Fruit fly (Drosophila melanogaster) whole organism, embryonic: ENCODE measurements around the gene f-cup.

Source experiments
- Blimp-1 ChIP-seq: fragments of 200-800 bp; sonication (Bioruptor generic); optimal IDR thresholded peaks from 3 replicates; lab custom pipeline; 2018; ENCODE audit warnings: missing biosample characterization, missing genetic modification characterization, mild to moderate bottlenecking, moderate library complexity, missing genetic modification reagents
- CG11085 ChIP-seq: fragments of 200-800 bp; sonication (Bioruptor generic); IDR thresholded peaks from 2 replicates; pipeline ENCODE4 v1.3.6; 2022; ENCODE audit warnings: missing biosample characterization, missing genetic modification characterization
- CG11723 ChIP-seq: fragments of 200-800 bp; sonication (Bioruptor generic); optimal IDR thresholded peaks from 2 replicates; lab custom pipeline; 2017; ENCODE audit warnings: missing biosample characterization, mild to moderate bottlenecking, missing genetic modification characterization
- CG12104 ChIP-seq: fragments of 200-800 bp; sonication (Bioruptor generic); optimal IDR thresholded peaks from 3 replicates; lab custom pipeline; 2016; ENCODE audit warnings: missing biosample characterization, missing genetic modification characterization
- CG12769 ChIP-seq: fragments of 200-800 bp; sonication (Bioruptor generic); optimal IDR thresholded peaks from 2 replicates; lab custom pipeline; 2019; ENCODE audit warnings: missing biosample characterization, mild to moderate bottlenecking, missing genetic modification characterization, moderate library complexity
- CG2199 ChIP-seq: fragments of 200-800 bp; sonication (Bioruptor generic); IDR thresholded peaks from 3 replicates; pipeline ENCODE4 v1.3.6; 2022; ENCODE audit warnings: missing biosample characterization, missing genetic modification characterization
- CG3838 ChIP-seq: fragments of 200-800 bp; sonication (Bioruptor generic); optimal IDR thresholded peaks from 3 replicates; lab custom pipeline; 2016; ENCODE audit warnings: missing biosample characterization, missing genetic modification characterization
- CG43689 ChIP-seq: fragments of 200-800 bp; sonication (Bioruptor generic); IDR thresholded peaks from 2 replicates; pipeline ENCODE4 v1.3.6; 2022; ENCODE audit warnings: missing biosample characterization, missing genetic modification characterization
- CG4820 ChIP-seq: fragments of 200-800 bp; sonication (Bioruptor generic); optimal IDR thresholded peaks from 3 replicates; lab custom pipeline; 2016; ENCODE audit warnings: missing biosample characterization, missing genetic modification characterization
- CG5180 ChIP-seq: fragments of 200-800 bp; sonication (Bioruptor generic); optimal IDR thresholded peaks from 3 replicates; lab custom pipeline; 2017; ENCODE audit warnings: missing biosample characterization, missing genetic modification characterization, mild to moderate bottlenecking, moderate library complexity, missing genetic modification reagents
- CG6689 ChIP-seq: fragments of 200-800 bp; sonication (Bioruptor generic); IDR thresholded peaks from 2 replicates; pipeline ENCODE4 v1.3.6; 2022; ENCODE audit warnings: missing biosample characterization, missing genetic modification characterization
- CkIIα-i1 ChIP-seq: fragments of 200-800 bp; sonication (Bioruptor generic); IDR thresholded peaks from 2 replicates; pipeline ENCODE4 v1.3.6; 2022; ENCODE audit warnings: missing biosample characterization, missing genetic modification characterization
- Dad ChIP-seq: fragments of 200-800 bp; sonication (Bioruptor generic); optimal IDR thresholded peaks from 3 replicates; lab custom pipeline; 2016; ENCODE audit warnings: missing biosample characterization, missing genetic modification characterization
- Ets65A ChIP-seq: fragments of 200-800 bp; sonication (Bioruptor generic); peaks from one replicate; lab custom pipeline; 2016; ENCODE audit warnings: missing biosample characterization, missing genetic modification characterization
- Gug ChIP-seq: fragments of 200-800 bp; sonication (Bioruptor generic); IDR thresholded peaks from 4 replicates; pipeline ENCODE4 v1.3.6; 2022; ENCODE audit warnings: missing biosample characterization, missing genetic modification characterization
- HLH3B ChIP-seq: fragments of 200-800 bp; sonication (Bioruptor generic); IDR thresholded peaks from 2 replicates; pipeline ENCODE4 v1.3.6; 2022; ENCODE audit warnings: missing biosample characterization, missing genetic modification characterization
- Hr78 ChIP-seq, 2 experiments: fragments of 200-800 bp in 1 of 2; fragments of >200 bp in 1 of 2; sonication (Bioruptor generic) in 1 of 2; optimal IDR thresholded peaks; 2 replicates each; lab custom pipeline; 2017 to 2019; ENCODE audit warnings: missing biosample characterization in 2 of 2, missing genetic modification characterization in 2 of 2, mild to moderate bottlenecking in 1 of 2, moderate library complexity in 1 of 2
- Hsf ChIP-seq: fragments of 200-800 bp; sonication (Bioruptor generic); optimal IDR thresholded peaks from 3 replicates; lab custom pipeline; 2016; ENCODE audit warnings: missing biosample characterization, missing genetic modification characterization
- MTF-1 ChIP-seq: fragments of 200-800 bp; sonication (Bioruptor generic); optimal IDR thresholded peaks from 2 replicates; lab custom pipeline; 2018; ENCODE audit warnings: missing biosample characterization, mild to moderate bottlenecking, missing genetic modification characterization, borderline replicate concordance
- Med ChIP-seq: fragments of 200-800 bp; sonication (Bioruptor generic); peaks from one replicate; lab custom pipeline; 2016; ENCODE audit warnings: missing biosample characterization, missing genetic modification characterization, mild to moderate bottlenecking, inconsistent platforms, moderate library complexity
- NFAT ChIP-seq: fragments of 200-800 bp; sonication (Bioruptor generic); IDR thresholded peaks from 2 replicates; pipeline ENCODE4 v1.3.6; 2022; ENCODE audit warnings: missing biosample characterization, missing genetic modification characterization
- NK7.1 ChIP-seq: fragments of 200-800 bp; sonication (Bioruptor generic); optimal IDR thresholded peaks from 3 replicates; lab custom pipeline; 2016; ENCODE audit warnings: missing biosample characterization, missing genetic modification characterization
- Opbp ChIP-seq: fragments of 200-800 bp; sonication (Bioruptor generic); IDR thresholded peaks from 3 replicates; pipeline ENCODE4 v1.3.6; 2022; ENCODE audit warnings: missing biosample characterization, missing genetic modification characterization; ENCODE audit not compliant: partially characterized antibody
- Vsx1 ChIP-seq: fragments of 200-800 bp; sonication (Bioruptor generic); optimal IDR thresholded peaks from 2 replicates; lab custom pipeline; 2017; ENCODE audit warnings: missing biosample characterization, mild to moderate bottlenecking, missing genetic modification characterization, missing genetic modification reagents
- abd-A ChIP-seq: fragments of 200-800 bp; sonication (Bioruptor generic); optimal IDR thresholded peaks from 3 replicates; lab custom pipeline; 2019; ENCODE audit warnings: missing biosample characterization, mild to moderate bottlenecking, missing genetic modification characterization, moderate library complexity
- ac ChIP-seq: fragments of 200-800 bp; sonication (Bioruptor generic); optimal IDR thresholded peaks from 3 replicates; lab custom pipeline; 2017; ENCODE audit warnings: missing biosample characterization, mild to moderate bottlenecking, missing genetic modification characterization
- en ChIP-seq: fragments of 200-800 bp; sonication (Bioruptor generic); optimal IDR thresholded peaks from 2 replicates; lab custom pipeline; 2016; ENCODE audit warnings: missing biosample characterization, missing genetic modification characterization
- fd64A ChIP-seq: fragments of 200-800 bp; sonication (Bioruptor generic); optimal IDR thresholded peaks from 3 replicates; lab custom pipeline; 2018; ENCODE audit warnings: missing biosample characterization, mild to moderate bottlenecking, missing genetic modification characterization
- grn ChIP-seq: fragments of 200-800 bp; sonication (Bioruptor generic); optimal IDR thresholded peaks from 3 replicates; lab custom pipeline; 2017; ENCODE audit warnings: missing biosample characterization, missing genetic modification characterization
- ham ChIP-seq: fragments of 200-800 bp; sonication (Bioruptor generic); IDR thresholded peaks from 2 replicates; pipeline ENCODE4 v1.3.6; 2022; ENCODE audit warnings: missing biosample characterization, missing genetic modification characterization
- hbn ChIP-seq: fragments of 200-800 bp; sonication (Bioruptor generic); IDR thresholded peaks from 2 replicates; pipeline ENCODE4 v1.3.6; 2022; ENCODE audit warnings: missing biosample characterization, missing genetic modification characterization; ENCODE audit not compliant: partially characterized antibody
- kni ChIP-seq: fragments of 200-800 bp; sonication (Bioruptor generic); optimal IDR thresholded peaks from 3 replicates; lab custom pipeline; 2017; ENCODE audit warnings: mild to moderate bottlenecking, missing biosample characterization, missing genetic modification reagents, missing genetic modification characterization
- lov ChIP-seq, 2 experiments: fragments of 200-800 bp in 1 of 2; fragments of >200 bp in 1 of 2; sonication (Bioruptor generic) in 1 of 2; IDR thresholded peaks in 1 of 2; optimal IDR thresholded peaks in 1 of 2; 2 replicates in 1 of 2; 3 replicates in 1 of 2; pipeline versions ENCODE4 v1.3.6 to Lab custom; 2017 to 2022; ENCODE audit warnings: missing biosample characterization in 1 of 2, missing genetic modification characterization in 1 of 2
- mam ChIP-seq: fragments of 200-800 bp; sonication (Bioruptor generic); optimal IDR thresholded peaks from 3 replicates; lab custom pipeline; 2016; ENCODE audit warnings: missing biosample characterization, missing genetic modification characterization
- mirr ChIP-seq: fragments of 200-800 bp; sonication (Bioruptor generic); optimal IDR thresholded peaks from 3 replicates; lab custom pipeline; 2018; ENCODE audit warnings: missing biosample characterization, mild to moderate bottlenecking, missing genetic modification characterization
- oc ChIP-seq: fragments of 200-800 bp; sonication (Bioruptor generic); optimal IDR thresholded peaks from 2 replicates; lab custom pipeline; 2018; ENCODE audit warnings: missing biosample characterization, mild to moderate bottlenecking, missing genetic modification characterization, moderate library complexity
- pho ChIP-seq: fragments of 200-800 bp; sonication (Bioruptor generic); optimal IDR thresholded peaks from 2 replicates; lab custom pipeline; 2016; ENCODE audit warnings: missing biosample characterization, missing genetic modification characterization
- pros ChIP-seq: fragments of 200-800 bp; sonication (Bioruptor generic); optimal IDR thresholded peaks from 3 replicates; lab custom pipeline; 2019; ENCODE audit warnings: missing biosample characterization, mild to moderate bottlenecking, missing genetic modification characterization, moderate library complexity
- sd ChIP-seq: fragments of 200-800 bp; sonication (Bioruptor generic); optimal IDR thresholded peaks from 3 replicates; lab custom pipeline; 2018; ENCODE audit warnings: missing biosample characterization, mild to moderate bottlenecking, missing genetic modification characterization, moderate library complexity
- sens ChIP-seq: fragments of 200-800 bp; sonication (Bioruptor generic); peaks from one replicate; lab custom pipeline; 2016; ENCODE audit warnings: missing biosample characterization, missing genetic modification characterization
- ssp ChIP-seq: fragments of 200-800 bp; sonication (Bioruptor generic); IDR thresholded peaks from 2 replicates; pipeline ENCODE4 v1.3.6; 2022; ENCODE audit warnings: missing biosample characterization, missing genetic modification characterization
- vnd ChIP-seq: fragments of 200-800 bp; sonication (Bioruptor generic); IDR thresholded peaks from 3 replicates; pipeline ENCODE4 v1.3.6; 2022; ENCODE audit warnings: missing biosample characterization, missing genetic modification characterization; ENCODE audit not compliant: partially characterized antibody
- vvl ChIP-seq: fragments of 200-800 bp; sonication (Bioruptor generic); IDR thresholded peaks from 2 replicates; pipeline ENCODE4 v1.3.6; 2022; ENCODE audit warnings: missing biosample characterization, missing genetic modification characterization

The f-cup gene

dm6 chr3R:13724029-13724638 lies 23.5 kb upstream of the f-cup start:
- TF ChIP-seq CG4820 (no peak), sens (GFP tag; lab: Kevin White, UChicago) (peak; percentile 4), CG12769 (tag; lab: Kevin White, UChicago) (peak; percentile 6), mam (GFP tag; lab: Kevin White, UChicago) (no peak), sd (tag; lab: Kevin White, UChicago) (peak; percentile 13), Gug (GFP tag; lab: Robert Waterston, UW) (no peak), CG5180 (GFP tag; lab: Kevin White, UChicago) (no peak), en (GFP tag; lab: Kevin White, UChicago) (no peak), grn (GFP tag; lab: Kevin White, UChicago) (peak; percentile 79), Opbp (GFP tag; lab: Robert Waterston, UW) (no peak), CkIIα-i1 (no peak), vvl (peak; percentile 59; the same call in 1 of the 2 replicates), abd-A (peak; percentile 70), hbn (GFP tag; lab: Robert Waterston, UW) (no peak), ssp (GFP tag; lab: Robert Waterston, UW) (no peak), Med (GFP tag; lab: Kevin White, UChicago) (peak; percentile 12), CG2199 (GFP tag; lab: Robert Waterston, UW) (peak; percentile 87), NK7.1 (GFP tag; lab: Kevin White, UChicago) (no peak), pros (GFP tag; lab: Kevin White, UChicago) (peak; percentile 98), pho (GFP tag; lab: Kevin White, UChicago) (no peak), MTF-1 (no peak), NFAT (no peak), vnd (GFP tag; lab: Robert Waterston, UW) (no peak), fd64A (no peak), CG11723 (GFP tag; lab: Kevin White, UChicago) (no peak), Hr78 (GFP tag; optimal IDR thresholded peaks at IDR 0.05; lab: Kevin White, UChicago) (peak in 1 of 2 experiments; percentile 51), lov (optimal IDR thresholded peaks at IDR 0.05; lab: Kevin White, UChicago) (no peak), lov (GFP tag; IDR thresholded peaks at IDR 0.05; lab: Robert Waterston, UW) (no peak), CG3838 (GFP tag; lab: Kevin White, UChicago) (no peak), HLH3B (GFP tag; lab: Robert Waterston, UW) (no peak), oc (tag; lab: Kevin White, UChicago) (peak; percentile 78), Vsx1 (GFP tag; lab: Kevin White, UChicago) (peak; percentile 25), ac (GFP tag; lab: Kevin White, UChicago) (peak; percentile 46), CG43689 (GFP tag; lab: Robert Waterston, UW) (no peak), ham (GFP tag; lab: Robert Waterston, UW) (no peak), Ets65A (GFP tag; lab: Kevin White, UChicago) (no peak), Hsf (GFP tag; lab: Kevin White, UChicago) (no peak), Dad (GFP tag; lab: Kevin White, UChicago) (no peak), CG6689 (no peak), mirr (GFP tag; lab: Kevin White, UChicago) (no peak), kni (GFP tag; lab: Kevin White, UChicago) (peak; percentile 67), CG12104 (GFP tag; lab: Kevin White, UChicago) (no peak), CG11085 (GFP tag; lab: Robert Waterston, UW) (no peak), Blimp-1 (GFP tag; lab: Kevin White, UChicago) (peak; percentile 34)
